Worm (Caenorhabditis elegans) whole organism, mixed stage, embryonic: ENCODE measurements around the gene fbxa-71.

Experiments
- bed-3 ChIP-seq: fragments of 200-800 bp; sonication (Bioruptor generic); optimal IDR thresholded peaks from 3 replicates; lab custom pipeline; 2018; ENCODE audit warnings: mild to moderate bottlenecking, missing genetic modification characterization, moderate library complexity, missing compliant biosample characterization
- blmp-1 ChIP-seq: fragments of 150-350 bp; optimal IDR thresholded peaks from 2 replicates; lab custom pipeline; 2014; ENCODE audit warnings: missing biosample characterization, missing genetic modification characterization
- elt-1 ChIP-seq: sonication (generic microtip); optimal IDR thresholded peaks from 2 replicates; lab custom pipeline; 2017; ENCODE audit warnings: missing genetic modification characterization, mild to moderate bottlenecking, missing compliant biosample characterization, antibody characterized with exemption, moderate library complexity, borderline replicate concordance; ENCODE audit not compliant: insufficient read depth
- lin-13 ChIP-seq: fragments of 150-350 bp; optimal IDR thresholded peaks from 2 replicates; lab custom pipeline; 2014; ENCODE audit warnings: missing biosample characterization, missing genetic modification characterization
- lin-32 ChIP-seq: fragments of 200-800 bp; sonication (Bioruptor generic); optimal IDR thresholded peaks from 2 replicates; lab custom pipeline; 2018; ENCODE audit warnings: mild to moderate bottlenecking, missing genetic modification characterization, missing compliant biosample characterization
- lsy-2 ChIP-seq: fragments of 150-350 bp; optimal IDR thresholded peaks from 2 replicates; lab custom pipeline; 2014; ENCODE audit warnings: missing biosample characterization, missing genetic modification characterization
- nhr-2 ChIP-seq: fragments of 150-350 bp; optimal IDR thresholded peaks from 2 replicates; lab custom pipeline; 2014; ENCODE audit warnings: missing biosample characterization, missing genetic modification characterization
- nhr-237 ChIP-seq: fragments of 150-350 bp; optimal IDR thresholded peaks from 2 replicates; lab custom pipeline; 2014; ENCODE audit warnings: missing biosample characterization, missing genetic modification characterization
- nhr-76 ChIP-seq: sonication (generic microtip); optimal IDR thresholded peaks from 2 replicates; lab custom pipeline; 2017; ENCODE audit warnings: missing biosample characterization, missing genetic modification characterization
- pha-4 ChIP-seq: fragments of 150-350 bp; optimal IDR thresholded peaks from 2 replicates; lab custom pipeline; 2018; ENCODE audit warnings: missing biosample characterization, missing genetic modification reagents, missing genetic modification characterization
- snpc-4 ChIP-seq: fragments of 150-350 bp; optimal IDR thresholded peaks from 2 replicates; lab custom pipeline; 2014; ENCODE audit warnings: missing biosample characterization, missing genetic modification characterization
- sptf-1 ChIP-seq: sonication (generic microtip); optimal IDR thresholded peaks from 2 replicates; lab custom pipeline; 2017; ENCODE audit warnings: mild to moderate bottlenecking, missing genetic modification characterization, moderate library complexity, missing compliant biosample characterization
- unc-62 ChIP-seq: fragments of 150-350 bp; optimal IDR thresholded peaks from 2 replicates; lab custom pipeline; 2014; ENCODE audit warnings: missing biosample characterization, missing genetic modification reagents, missing genetic modification characterization

DNA sequence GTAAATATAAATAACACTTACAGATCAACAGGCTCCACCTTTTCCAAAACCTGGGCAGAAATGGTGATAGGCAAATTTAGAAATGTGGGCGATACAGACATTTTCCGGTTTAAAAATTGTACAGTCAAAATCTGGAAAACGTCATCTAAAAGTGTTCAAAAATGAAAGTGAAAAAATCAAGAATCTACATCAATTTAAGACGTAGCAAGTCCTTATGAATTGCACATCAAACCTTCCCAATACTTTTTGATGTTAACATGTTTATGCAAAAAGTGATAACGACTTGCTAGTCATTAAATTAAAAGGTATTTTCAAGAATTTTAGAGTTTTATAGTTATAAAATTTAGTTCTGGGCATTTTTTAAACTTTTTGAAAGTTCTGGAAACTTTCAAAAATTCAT, 4.3 kb upstream of the fbxa-71 start, which contains the start of gene fbxa-7:
- no peak for TF ChIP-seq pha-4 (tag; lab: Kevin White, UChicago)
- no peak for TF ChIP-seq unc-62 (GFP tag; lab: Kevin White, UChicago)
- TF ChIP-seq lin-13 (tag; lab: Kevin White, UChicago) = no peak
- TF ChIP-seq nhr-76 (tag; lab: Kevin White, UChicago) = no peak
- no peak for TF ChIP-seq bed-3 (GFP tag; lab: Kevin White, UChicago)
- TF ChIP-seq snpc-4 = no peak
- TF ChIP-seq nhr-2 (tag; lab: Kevin White, UChicago) = no peak
- TF ChIP-seq nhr-237 (tag; lab: Kevin White, UChicago) = no peak
- no peak for TF ChIP-seq blmp-1
- no peak for TF ChIP-seq lsy-2 (tag; lab: Kevin White, UChicago)
- TF ChIP-seq lin-32 = no peak
- no peak for TF ChIP-seq sptf-1 (tag; lab: Kevin White, UChicago)
- TF ChIP-seq elt-1 (tag; lab: Kevin White, UChicago) = no peak
